Fruit fly (Drosophila melanogaster): ENCODE results near the gene CG10654.
A peak's percentile ranks its signal among the peaks of the same experiment; 100 is the strongest.

The CG10654 gene

dm6 chr3L:12501249-12501648 is 6.4 kb downstream of the CG10654 start, which contains the start of the genes CG10638 and CG10681 (continued):
- TF ChIP-seq Gug (GFP tag; IDR thresholded peaks at IDR 0.05) (no peak), CG34224 (GFP tag; IDR thresholded peaks at IDR 0.05; ENCODE audit: partially characterized antibody) (no peak), ERR (GFP tag; optimal IDR thresholded peaks at IDR 0.05) (no peak), CG7839 (tag; optimal IDR thresholded peaks at IDR 0.05) (peak; percentile 15), CG34422 (GFP tag; IDR thresholded peaks at IDR 0.05) (peak; percentile 55; the same call in 1 of the 3 replicates), stc (GFP tag; IDR thresholded peaks at IDR 0.05) (no peak), dan (GFP tag; IDR thresholded peaks at IDR 0.05) (no peak), tup (GFP tag; optimal IDR thresholded peaks at IDR 0.05) (no peak), eve (GFP tag; optimal IDR thresholded peaks at IDR 0.05) (no peak), CG18476 (GFP tag; optimal IDR thresholded peaks at IDR 0.05) (peak; percentile 53), CG12659 (GFP tag; optimal IDR thresholded peaks at IDR 0.05) (peak; percentile 80), Xbp1 (GFP tag; optimal IDR thresholded peaks at IDR 0.05) (peak; percentile 55), CG12391 (tag; optimal IDR thresholded peaks at IDR 0.05) (peak; percentile 79), gsb (GFP tag; IDR thresholded peaks at IDR 0.05) (no peak), BtbVII (GFP tag; optimal IDR thresholded peaks at IDR 0.05) (no peak), yki (optimal IDR thresholded peaks at IDR 0.05) (no peak), CG16813 (GFP tag; IDR thresholded peaks at IDR 0.05; ENCODE audit: partially characterized antibody) (no peak), CG3838 (GFP tag; optimal IDR thresholded peaks at IDR 0.05) (no peak), CG4424 (GFP tag; optimal IDR thresholded peaks at IDR 0.05) (peak; percentile 62), CG8359 (GFP tag; optimal IDR thresholded peaks at IDR 0.05; ENCODE audit: borderline replicate concordance) (no peak), ro (GFP tag; IDR thresholded peaks at IDR 0.05) (no peak), esg (GFP tag; conservative IDR thresholded peaks at IDR 0.05) (no peak), Oli (tag; optimal IDR thresholded peaks at IDR 0.05) (no peak), lmd (GFP tag; IDR thresholded peaks at IDR 0.05) (no peak), tll (GFP tag; optimal IDR thresholded peaks at IDR 0.05) (no peak), Hr78 (GFP tag; optimal IDR thresholded peaks at IDR 0.05) (no peak), Sry-β (GFP tag; optimal IDR thresholded peaks at IDR 0.05) (no peak), Ravus (GFP tag; IDR thresholded peaks at IDR 0.05) (no peak), CG6791 (GFP tag; IDR thresholded peaks at IDR 0.05; ENCODE audit: partially characterized antibody) (no peak), kah (GFP tag; optimal IDR thresholded peaks at IDR 0.05) (no peak), CG12942 (GFP tag; optimal IDR thresholded peaks at IDR 0.05) (no peak), Hey (tag; optimal IDR thresholded peaks at IDR 0.05) (no peak), Kr (GFP tag; optimal IDR thresholded peaks at IDR 0.05) (no peak), maf-S (GFP tag; optimal IDR thresholded peaks at IDR 0.05) (no peak), CG33213 (GFP tag; optimal IDR thresholded peaks at IDR 0.05) (no peak), CG13296 (GFP tag; optimal IDR thresholded peaks at IDR 0.05) (peak; percentile 54), seq (GFP tag; IDR thresholded peaks at IDR 0.05) (no peak), corto (GFP tag; optimal IDR thresholded peaks at IDR 0.05) (no peak), sim (GFP tag; IDR thresholded peaks at IDR 0.05) (no peak), CG17802 (tag; optimal IDR thresholded peaks at IDR 0.05) (no peak), ftz-f1 (GFP tag; optimal IDR thresholded peaks at IDR 0.05) (peak; percentile 78), jing (GFP tag; optimal IDR thresholded peaks at IDR 0.05) (no peak), Atf6 (GFP tag; IDR thresholded peaks at IDR 0.05) (peak; percentile 29; the same call in 1 of the 2 replicates), Bdp1 (GFP tag; optimal IDR thresholded peaks at IDR 0.05) (no peak), Ssrp (tag; optimal IDR thresholded peaks at IDR 0.05) (no peak), Bteb2 (GFP tag; optimal IDR thresholded peaks at IDR 0.05) (peak; percentile 25), CG4282 (GFP tag; optimal IDR thresholded peaks at IDR 0.05) (no peak), CG30403 (GFP tag; optimal IDR thresholded peaks at IDR 0.05) (peak; percentile 49), CG34376 (GFP tag; optimal IDR thresholded peaks at IDR 0.05) (no peak), HHEX (GFP tag; optimal IDR thresholded peaks at IDR 0.05) (no peak), tio (GFP tag; optimal IDR thresholded peaks at IDR 0.05) (no peak)
